Fruit fly (Drosophila melanogaster): ENCODE results near the gene Rh5.

DNA sequence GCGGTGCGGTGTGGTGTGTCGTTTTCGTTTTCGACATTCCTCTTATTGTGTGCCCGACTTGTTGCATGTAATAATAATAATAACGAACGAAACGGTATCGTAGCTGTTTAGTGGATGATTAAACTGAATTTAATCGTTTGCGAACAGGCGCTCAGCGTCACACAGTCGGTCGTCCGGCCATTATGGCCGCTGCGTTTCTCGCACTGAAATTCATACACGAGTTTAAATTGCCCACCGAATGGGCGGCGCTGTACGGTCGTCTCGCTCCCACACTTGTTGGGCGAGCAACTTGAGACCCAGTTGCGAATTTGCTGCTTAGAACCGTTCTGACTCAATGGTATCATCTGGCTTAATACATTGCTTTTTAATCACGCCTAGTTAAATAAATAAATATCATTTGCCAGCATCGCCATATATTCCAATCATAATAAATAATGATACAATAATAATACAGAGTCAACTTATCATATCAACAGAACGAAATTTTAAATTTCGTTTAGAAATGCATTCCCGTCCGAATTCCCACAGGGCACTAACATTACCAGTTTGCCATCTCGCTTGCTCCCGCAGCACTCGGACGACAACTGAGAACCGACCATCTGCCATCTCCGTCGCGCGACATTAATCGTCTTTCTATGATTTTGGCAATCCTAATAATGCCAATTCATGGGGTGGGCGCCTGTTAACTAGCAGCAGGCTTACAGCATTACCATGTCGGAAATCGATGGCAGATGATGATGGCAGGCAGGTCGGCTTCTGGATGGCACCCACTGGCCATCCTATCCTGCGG is 3.1 kb downstream of the Rh5 start:
- no peak for TF ChIP-seq rn (GFP tag; IDR thresholded peaks at IDR 0.05)
- TF ChIP-seq CG4496 (GFP tag; IDR thresholded peaks at IDR 0.05), result no peak
- TF ChIP-seq CG15710 (tag; optimal IDR thresholded peaks at IDR 0.05), result peak; percentile 93
- peak; percentile 96 for TF ChIP-seq CG8159 (tag; optimal IDR thresholded peaks at IDR 0.05)
- TF ChIP-seq EcR (GFP tag; optimal IDR thresholded peaks at IDR 0.05), result no peak
- no peak for TF ChIP-seq CG10348 (GFP tag; IDR thresholded peaks at IDR 0.05)
- peak; percentile 93 for TF ChIP-seq Snoo (tag; optimal IDR thresholded peaks at IDR 0.05)

Measured in whole organism, pupa.